Worm (Caenorhabditis elegans) whole organism, L1 larva: ENCODE results near the gene sma-2.

Source experiments
- C04F5.9 ChIP-seq: sonication (generic microtip); optimal IDR thresholded peaks from 2 replicates; lab custom pipeline; 2016; ENCODE audit warnings: missing genetic modification characterization, missing compliant biosample characterization
- ama-1 ChIP-seq: fragments of 150-350 bp; optimal IDR thresholded peaks from 2 replicates; lab custom pipeline; 2014
- blmp-1 ChIP-seq: fragments of 150-350 bp; optimal IDR thresholded peaks from 2 replicates; lab custom pipeline; 2014; ENCODE audit warnings: missing biosample characterization, missing genetic modification characterization
- ceh-8 ChIP-seq: fragments of 200-800 bp; sonication (Bioruptor generic); optimal IDR thresholded peaks from 2 replicates; lab custom pipeline; 2018; ENCODE audit warnings: mild to moderate bottlenecking, missing genetic modification characterization, moderate library complexity, missing compliant biosample characterization
- dpl-1 ChIP-seq, 3 experiments: fragments of 150-350 bp in 2 of 3; sonication (generic microtip) in 1 of 3; optimal IDR thresholded peaks; 2 replicates each; lab custom pipeline; 2014 to 2017; ENCODE audit warnings: missing biosample characterization in 3 of 3, missing genetic modification characterization in 3 of 3, missing genetic modification reagents in 3 of 3
- dsc-1 ChIP-seq: sonication (generic microtip); optimal IDR thresholded peaks from 2 replicates; lab custom pipeline; 2016; ENCODE audit warnings: mild to moderate bottlenecking, missing genetic modification characterization, missing compliant biosample characterization
- efl-1 ChIP-seq, 4 experiments: fragments of 150-350 bp; optimal IDR thresholded peaks in 3 of 4; peaks in 1 of 4; 1 replicate in 1 of 4; 2 replicates in 3 of 4; lab custom pipeline; 2014; ENCODE audit warnings: missing biosample characterization in 2 of 4, missing genetic modification characterization in 2 of 4, missing genetic modification reagents in 2 of 4
- elt-2 ChIP-seq: sonication (generic microtip); optimal IDR thresholded peaks from 2 replicates; lab custom pipeline; 2016; ENCODE audit warnings: missing genetic modification characterization, mild to moderate bottlenecking, inconsistent platforms, missing compliant biosample characterization, missing genetic modification reagents
- elt-3 ChIP-seq, 6 experiments: fragments of 150-350 bp in 1 of 6; sonication (generic microtip); optimal IDR thresholded peaks; 2 replicates each; lab custom pipeline; 2017 to 2018; ENCODE audit warnings: missing biosample characterization in 6 of 6, missing genetic modification characterization in 6 of 6, inconsistent platforms in 1 of 6
- fkh-10 ChIP-seq: sonication (generic microtip); optimal IDR thresholded peaks from 2 replicates; lab custom pipeline; 2017; ENCODE audit warnings: missing biosample characterization, missing genetic modification reagents, missing genetic modification characterization
- fkh-4 ChIP-seq: sonication (generic microtip); optimal IDR thresholded peaks from 2 replicates; lab custom pipeline; 2016; ENCODE audit warnings: missing compliant biosample characterization, missing genetic modification characterization, borderline replicate concordance
- grh-1 ChIP-seq: fragments of 200-800 bp; sonication (Bioruptor generic); IDR thresholded peaks from 2 replicates; pipeline ENCODE4 v1.3.6; 2022; ENCODE audit warnings: missing genetic modification reagents, missing genetic modification characterization, missing compliant biosample characterization
- hlh-4 ChIP-seq: sonication (generic microtip); optimal IDR thresholded peaks from 2 replicates; lab custom pipeline; 2016; ENCODE audit warnings: mild to moderate bottlenecking, missing genetic modification characterization, missing compliant biosample characterization
- lin-35 ChIP-seq, 2 experiments: fragments of 150-350 bp; optimal IDR thresholded peaks; 2 replicates each; lab custom pipeline; 2014; ENCODE audit warnings: missing biosample characterization in 2 of 2, missing genetic modification characterization in 2 of 2, missing genetic modification reagents in 2 of 2
- lir-3 ChIP-seq: sonication (generic microtip); optimal IDR thresholded peaks from 2 replicates; lab custom pipeline; 2016; ENCODE audit warnings: mild to moderate bottlenecking, missing genetic modification characterization, moderate library complexity, missing compliant biosample characterization; ENCODE audit not compliant: poor library complexity
- lsy-2 ChIP-seq, 2 experiments: fragments of 150-350 bp; optimal IDR thresholded peaks; 2 replicates each; lab custom pipeline; 2014; ENCODE audit warnings: missing biosample characterization in 2 of 2, missing genetic modification characterization in 2 of 2
- mab-9 ChIP-seq: fragments of 200-800 bp; sonication (Bioruptor generic); IDR thresholded peaks from 2 replicates; pipeline ENCODE4 v1.3.6; 2022; ENCODE audit warnings: missing genetic modification reagents, missing genetic modification characterization, missing compliant biosample characterization
- mdl-1 ChIP-seq, 2 experiments: fragments of 150-350 bp; optimal IDR thresholded peaks; 2 replicates each; lab custom pipeline; 2014 to 2017; ENCODE audit warnings: missing biosample characterization in 2 of 2, missing genetic modification characterization in 2 of 2, inconsistent platforms in 1 of 2
- mep-1 ChIP-seq: fragments of 150-350 bp; optimal IDR thresholded peaks from 2 replicates; lab custom pipeline; 2014; ENCODE audit warnings: missing biosample characterization, missing genetic modification characterization
- nhr-20 ChIP-seq: sonication (generic microtip); optimal IDR thresholded peaks from 2 replicates; lab custom pipeline; 2016; ENCODE audit warnings: mild to moderate bottlenecking, missing genetic modification characterization, missing compliant biosample characterization
- nhr-237 ChIP-seq: fragments of 150-350 bp; optimal IDR thresholded peaks from 2 replicates; lab custom pipeline; 2014; ENCODE audit warnings: missing biosample characterization, missing genetic modification characterization
- nhr-28 ChIP-seq: fragments of 150-350 bp; optimal IDR thresholded peaks from 2 replicates; lab custom pipeline; 2014; ENCODE audit warnings: missing biosample characterization, missing genetic modification characterization
- nhr-71 ChIP-seq: sonication (generic microtip); optimal IDR thresholded peaks from 2 replicates; lab custom pipeline; 2016; ENCODE audit warnings: mild to moderate bottlenecking, missing genetic modification characterization, moderate library complexity, missing compliant biosample characterization
- nhr-85 ChIP-seq: sonication (generic microtip); peaks from one replicate; lab custom pipeline; 2016; ENCODE audit warnings: missing genetic modification characterization, inconsistent platforms, missing compliant biosample characterization
- nhr-90 ChIP-seq: sonication (generic microtip); optimal IDR thresholded peaks from 2 replicates; lab custom pipeline; 2016; ENCODE audit warnings: mild to moderate bottlenecking, missing genetic modification characterization, missing compliant biosample characterization; ENCODE audit not compliant: poor library complexity
- pax-3 ChIP-seq: fragments of 200-800 bp; sonication (Bioruptor generic); optimal IDR thresholded peaks from 2 replicates; lab custom pipeline; 2018; ENCODE audit warnings: mild to moderate bottlenecking, missing genetic modification characterization, moderate library complexity, missing compliant biosample characterization
- skn-1 ChIP-seq: fragments of 150-350 bp; optimal IDR thresholded peaks from 2 replicates; lab custom pipeline; 2014; ENCODE audit warnings: missing biosample characterization, missing genetic modification characterization
- snu-23 ChIP-seq: sonication (generic microtip); optimal IDR thresholded peaks from 2 replicates; lab custom pipeline; 2016; ENCODE audit warnings: missing genetic modification characterization, missing compliant biosample characterization
- sptf-1 ChIP-seq: fragments of 150-350 bp; optimal IDR thresholded peaks from 2 replicates; lab custom pipeline; 2014; ENCODE audit warnings: missing biosample characterization, missing genetic modification characterization
- sup-37 ChIP-seq: fragments of 200-800 bp; sonication (Bioruptor generic); optimal IDR thresholded peaks from 2 replicates; lab custom pipeline; 2018; ENCODE audit warnings: mild to moderate bottlenecking, missing genetic modification characterization, missing compliant biosample characterization
- swsn-7 ChIP-seq: sonication (generic microtip); optimal IDR thresholded peaks from 2 replicates; lab custom pipeline; 2016; ENCODE audit warnings: missing genetic modification characterization, missing compliant biosample characterization
- unc-130 ChIP-seq: fragments of 150-350 bp; optimal IDR thresholded peaks from 2 replicates; lab custom pipeline; 2017; ENCODE audit warnings: missing biosample characterization, missing genetic modification characterization, inconsistent platforms
- zip-4 ChIP-seq: fragments of 200-800 bp; sonication (Bioruptor generic); optimal IDR thresholded peaks from 2 replicates; lab custom pipeline; 2018; ENCODE audit warnings: mild to moderate bottlenecking, missing genetic modification characterization, moderate library complexity, missing compliant biosample characterization
- ztf-4 ChIP-seq: fragments of 150-350 bp; optimal IDR thresholded peaks from 2 replicates; lab custom pipeline; 2014; ENCODE audit warnings: missing biosample characterization, missing genetic modification characterization

Gene sma-2

DNA sequence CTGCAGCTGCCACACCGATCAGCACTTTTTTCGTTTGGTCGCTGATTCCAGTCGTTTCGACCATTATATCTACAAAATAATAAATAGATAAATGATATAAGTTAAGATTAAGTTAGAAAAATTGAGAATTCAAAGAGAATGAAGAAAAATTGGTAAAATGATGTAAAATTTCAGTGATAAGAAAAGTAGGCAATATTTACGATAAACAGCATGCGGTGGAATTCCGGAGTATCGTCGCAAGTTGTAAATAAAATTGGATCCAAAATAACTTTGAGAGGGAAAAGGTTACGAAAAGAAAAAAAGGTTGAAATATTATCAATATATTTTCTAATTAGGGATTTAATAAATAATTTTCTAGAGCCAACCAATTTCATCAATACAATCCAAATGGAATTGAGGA is 5.2 kb downstream of the sma-2 start, which contains the start of gene tomm-70:
TSS of gene tomm-70 (minus strand) at position 69 of the 400 bp plus-strand sequence.
- TF ChIP-seq swsn-7 (peak; percentile 2), dpl-1 (GFP tag; optimal IDR thresholded peaks at IDR 0.05; lab: Kevin White, UChicago) (peak in 2 of 3 experiments; percentile 25 to 58), snu-23 (peak; percentile 24), fkh-10 (GFP tag; lab: Kevin White, UChicago) (no peak), sptf-1 (tag; lab: Kevin White, UChicago) (no peak), mdl-1 (tag; optimal IDR thresholded peaks at IDR 0.05; lab: Kevin White, UChicago) (no peak), nhr-28 (no peak), lsy-2 (tag; optimal IDR thresholded peaks at IDR 0.05; lab: Kevin White, UChicago) (peak; percentile 14 to 61), mep-1 (tag; lab: Kevin White, UChicago) (peak; percentile 25), lin-35 (GFP tag; optimal IDR thresholded peaks at IDR 0.05; lab: Kevin White, UChicago) (peak; percentile 19 to 51), nhr-71 (tag; lab: Kevin White, UChicago) (peak; percentile 22), efl-1 (optimal IDR thresholded peaks at IDR 0.05; lab: Kevin White, UChicago) (peak; percentile 15 to 45), efl-1 (GFP tag; optimal IDR thresholded peaks at IDR 0.05 in 1 of 2; lab: Kevin White, UChicago) (peak; percentile 26 to 89), mab-9 (no peak), nhr-85 (tag; lab: Kevin White, UChicago) (peak; percentile 40), blmp-1 (peak; percentile 35)

DNA sequence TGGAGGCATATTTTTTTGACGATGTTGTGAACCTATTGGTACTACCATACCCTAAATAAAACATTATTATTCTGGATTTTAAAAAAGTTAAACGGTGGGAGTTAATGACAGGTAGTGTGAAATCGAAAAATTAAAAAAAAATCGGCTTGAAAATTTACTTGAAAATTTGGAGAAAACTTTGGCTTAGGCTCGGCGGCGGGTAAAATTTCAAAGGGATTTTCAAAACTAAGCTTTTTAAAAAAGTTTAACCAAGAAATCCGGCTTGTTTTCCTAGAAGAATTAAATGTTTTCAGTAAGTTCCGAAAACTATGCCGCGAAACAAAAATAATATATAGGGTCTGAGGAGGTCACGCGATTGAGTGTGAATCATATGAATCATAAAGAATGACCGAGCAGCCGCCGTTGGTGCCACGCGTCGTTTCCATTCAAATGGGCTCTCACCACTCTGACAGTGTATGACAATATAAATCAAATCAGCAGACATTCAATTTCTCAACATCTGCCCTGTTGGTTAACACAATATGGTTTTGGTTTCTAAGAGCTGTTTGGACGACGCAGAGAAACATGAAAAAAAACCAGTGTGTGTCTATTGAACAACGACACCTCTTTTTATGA is 11.7 kb downstream of the sma-2 start, which contains the start of gene aak-1:
TSS of gene aak-1 (minus strand) at position 51 of the 615 bp plus-strand sequence.
- TF ChIP-seq dsc-1 (tag; lab: Kevin White, UChicago) (peak; percentile 66), ama-1 (lab: Kevin White, UChicago) (no peak), swsn-7 (no peak), fkh-4 (tag; lab: Kevin White, UChicago) (peak; percentile 7), efl-1 (optimal IDR thresholded peaks at IDR 0.05; lab: Kevin White, UChicago) (no peak), efl-1 (GFP tag; optimal IDR thresholded peaks at IDR 0.05 in 1 of 2; lab: Kevin White, UChicago) (peak in 1 of 2 experiments; percentile 86)
- TF ChIP-seq, all 84 proteins: peak for 3

ce11 chrIII:8762016-8762415 is 12.5 kb downstream of the sma-2 start:
- peak; percentile 56 for TF ChIP-seq dsc-1 (tag; lab: Kevin White, UChicago)
- peak; percentile 21 for TF ChIP-seq fkh-4 (tag; lab: Kevin White, UChicago)
- TF ChIP-seq nhr-20 (tag; lab: Kevin White, UChicago) = no peak

ce11 chrIII:8763111-8763510 is 13.6 kb downstream of the sma-2 start:
- TF ChIP-seq efl-1 (optimal IDR thresholded peaks at IDR 0.05; lab: Kevin White, UChicago) (no peak), efl-1 (GFP tag; optimal IDR thresholded peaks at IDR 0.05 in 1 of 2; lab: Kevin White, UChicago) (peak in 1 of 2 experiments; percentile 79), elt-2 (tag; lab: Kevin White, UChicago) (no peak)

- TF ChIP-seq nhr-71 (tag; lab: Kevin White, UChicago) (no peak), lsy-2 (tag; optimal IDR thresholded peaks at IDR 0.05; lab: Kevin White, UChicago) (no peak), fkh-10 (GFP tag; lab: Kevin White, UChicago) (no peak), dsc-1 (tag; lab: Kevin White, UChicago) (peak; percentile 60)
Observed at ce11 chrIII:8765030-8765429, 15.6 kb downstream of the sma-2 start.

- TF ChIP-seq elt-3 (tag; optimal IDR thresholded peaks at IDR 0.05; lab: Kevin White, UChicago) (no peak), nhr-90 (tag; lab: Kevin White, UChicago) (no peak), blmp-1 (no peak)
- TF ChIP-seq, all 84 proteins: peak for 0
Observed at ce11 chrIII:8766467-8766866, 17.0 kb downstream of the sma-2 start.

DNA sequence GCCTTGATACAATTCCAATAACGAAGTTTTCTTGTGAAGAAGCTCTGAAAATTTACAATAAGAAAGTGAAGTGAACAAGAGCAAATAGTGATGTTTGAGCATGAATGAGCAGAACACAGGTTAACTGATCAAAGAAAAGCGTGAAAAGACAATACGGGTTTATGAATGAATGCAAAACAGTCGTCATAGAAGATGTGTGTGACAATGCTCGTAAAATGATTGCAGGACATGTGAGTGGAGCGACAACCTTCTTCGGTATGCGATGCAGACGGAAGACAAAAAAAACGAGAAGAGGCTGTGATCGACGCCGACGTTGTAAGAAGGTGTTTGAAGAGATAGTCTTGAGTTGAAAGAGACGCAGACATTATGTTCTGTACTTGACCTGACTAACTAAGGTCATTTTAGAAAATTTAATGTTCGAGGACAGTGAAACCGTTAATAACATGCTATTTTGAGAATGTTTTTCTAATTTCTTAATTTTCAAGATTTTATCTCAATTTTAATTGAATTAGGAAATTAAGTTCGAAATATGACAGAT is 17.9 kb downstream of the sma-2 start, which contains the start of gene mig-22:
TSS of gene mig-22 (minus strand) at position 51 of the 538 bp plus-strand sequence.
- TF ChIP-seq lsy-2 (tag; optimal IDR thresholded peaks at IDR 0.05; lab: Kevin White, UChicago) (peak in 1 of 2 experiments; percentile 9), dpl-1 (GFP tag; optimal IDR thresholded peaks at IDR 0.05; lab: Kevin White, UChicago) (no peak), grh-1 (no peak), C04F5.9 (no peak), blmp-1 (peak; percentile 3), sup-37 (no peak), pax-3 (tag; lab: Kevin White, UChicago) (no peak), skn-1 (tag; lab: Kevin White, UChicago) (no peak), zip-4 (GFP tag; lab: Kevin White, UChicago) (no peak), unc-130 (tag; lab: Kevin White, UChicago) (no peak), efl-1 (optimal IDR thresholded peaks at IDR 0.05; lab: Kevin White, UChicago) (no peak), efl-1 (GFP tag; optimal IDR thresholded peaks at IDR 0.05 in 1 of 2; lab: Kevin White, UChicago) (peak in 1 of 2 experiments; percentile 27), ztf-4 (no peak), hlh-4 (tag; lab: Kevin White, UChicago) (no peak), ceh-8 (GFP tag; lab: Kevin White, UChicago) (no peak), nhr-85 (tag; lab: Kevin White, UChicago) (peak; percentile 77), nhr-237 (no peak), lir-3 (tag; lab: Kevin White, UChicago) (no peak)
